Fruit fly (Drosophila melanogaster) whole organism, embryonic: Measurements from ENCODE around the gene Gs2.
A peak's percentile ranks its signal among the peaks of the same experiment; 100 is the strongest.

Experiments
- ATbp ChIP-seq: fragments of 200-800 bp; sonication (Bioruptor generic); optimal IDR thresholded peaks from 2 replicates; lab custom pipeline; 2017; ENCODE audit warnings: missing biosample characterization, mild to moderate bottlenecking, missing genetic modification characterization, missing genetic modification reagents
- CG10267 ChIP-seq: fragments of 200-800 bp; sonication (Bioruptor generic); optimal IDR thresholded peaks from 2 replicates; lab custom pipeline; 2018; ENCODE audit warnings: missing biosample characterization, mild to moderate bottlenecking, missing genetic modification characterization, moderate library complexity
- CG10274 ChIP-seq: fragments of 200-800 bp; sonication (Bioruptor generic); optimal IDR thresholded peaks from 3 replicates; lab custom pipeline; 2017; ENCODE audit warnings: missing biosample characterization, mild to moderate bottlenecking, missing genetic modification characterization
- CG10654 ChIP-seq: fragments of 200-800 bp; sonication (Bioruptor generic); optimal IDR thresholded peaks from 2 replicates; lab custom pipeline; 2016; ENCODE audit warnings: missing biosample characterization, missing genetic modification characterization
- CG11247 ChIP-seq: fragments of 200-800 bp; sonication (Bioruptor generic); IDR thresholded peaks from 2 replicates; pipeline ENCODE4 v1.3.6; 2022; ENCODE audit warnings: missing biosample characterization, missing genetic modification characterization
- CG1233 ChIP-seq: fragments of 200-800 bp; sonication (Bioruptor generic); optimal IDR thresholded peaks from 4 replicates; lab custom pipeline; 2018; ENCODE audit warnings: missing biosample characterization, mild to moderate bottlenecking, missing genetic modification characterization
- CG13287 ChIP-seq: fragments of 200-800 bp; sonication (Bioruptor generic); IDR thresholded peaks from 2 replicates; pipeline ENCODE4 v1.3.6; 2022; ENCODE audit warnings: missing biosample characterization, missing genetic modification characterization; ENCODE audit not compliant: partially characterized antibody
- CG13296 ChIP-seq: fragments of 200-800 bp; sonication (Bioruptor generic); optimal IDR thresholded peaks from 3 replicates; lab custom pipeline; 2018; ENCODE audit warnings: missing biosample characterization, mild to moderate bottlenecking, missing genetic modification characterization
- CG1529 ChIP-seq: fragments of 200-800 bp; sonication (Bioruptor generic); optimal IDR thresholded peaks from 3 replicates; lab custom pipeline; 2018; ENCODE audit warnings: missing biosample characterization, missing genetic modification characterization
- CG2116 ChIP-seq: fragments of 200-800 bp; sonication (Bioruptor generic); optimal IDR thresholded peaks from 3 replicates; lab custom pipeline; 2018; ENCODE audit warnings: missing biosample characterization, mild to moderate bottlenecking, missing genetic modification characterization
- CG2120 ChIP-seq: fragments of 200-800 bp; sonication (Bioruptor generic); optimal IDR thresholded peaks from 3 replicates; lab custom pipeline; 2016; ENCODE audit warnings: missing biosample characterization, missing genetic modification characterization
- CG2678 ChIP-seq: fragments of 200-800 bp; sonication (Bioruptor generic); optimal IDR thresholded peaks from 3 replicates; lab custom pipeline; 2019; ENCODE audit warnings: missing biosample characterization, mild to moderate bottlenecking, missing genetic modification characterization, moderate library complexity
- CG30020 ChIP-seq: fragments of 200-800 bp; optimal IDR thresholded peaks from 2 replicates; lab custom pipeline; 2019; ENCODE audit warnings: missing biosample characterization, mild to moderate bottlenecking, missing genetic modification characterization, moderate library complexity
- CG30403 ChIP-seq: fragments of 200-800 bp; sonication (Bioruptor generic); optimal IDR thresholded peaks from 3 replicates; lab custom pipeline; 2016; ENCODE audit warnings: missing biosample characterization, missing genetic modification characterization
- CG33213 ChIP-seq: fragments of 200-800 bp; sonication (Bioruptor generic); optimal IDR thresholded peaks from 3 replicates; lab custom pipeline; 2016; ENCODE audit warnings: missing biosample characterization, missing genetic modification characterization
- CG34376 ChIP-seq: fragments of 200-800 bp; sonication (Bioruptor generic); optimal IDR thresholded peaks from 2 replicates; lab custom pipeline; 2018; ENCODE audit warnings: missing biosample characterization, mild to moderate bottlenecking, missing genetic modification characterization
- CG4404 ChIP-seq: fragments of 200-800 bp; sonication (Bioruptor generic); IDR thresholded peaks from 2 replicates; pipeline ENCODE4 v1.3.6; 2022; ENCODE audit warnings: missing biosample characterization, missing genetic modification characterization
- CG4617 ChIP-seq: fragments of 200-800 bp; sonication (Bioruptor generic); optimal IDR thresholded peaks from 3 replicates; lab custom pipeline; 2016; ENCODE audit warnings: missing biosample characterization, missing genetic modification characterization, borderline replicate concordance
- CG6765 ChIP-seq: fragments of 200-800 bp; sonication (Bioruptor generic); optimal IDR thresholded peaks from 3 replicates; lab custom pipeline; 2017; ENCODE audit warnings: missing biosample characterization, mild to moderate bottlenecking, missing genetic modification characterization
- CG7556 ChIP-seq: fragments of 200-800 bp; sonication (Bioruptor generic); optimal IDR thresholded peaks from 2 replicates; lab custom pipeline; 2017; ENCODE audit warnings: missing biosample characterization, mild to moderate bottlenecking, missing genetic modification characterization
- CG7786 ChIP-seq: fragments of 200-800 bp; sonication (Bioruptor generic); optimal IDR thresholded peaks from 2 replicates; lab custom pipeline; 2016; ENCODE audit warnings: missing biosample characterization, missing genetic modification characterization
- CG8765 ChIP-seq: fragments of 200-800 bp; sonication (Bioruptor generic); IDR thresholded peaks from 2 replicates; pipeline ENCODE4 v1.3.6; 2022; ENCODE audit warnings: missing biosample characterization, missing genetic modification characterization
- Ets65A ChIP-seq: fragments of 200-800 bp; sonication (Bioruptor generic); peaks from one replicate; lab custom pipeline; 2016; ENCODE audit warnings: missing biosample characterization, missing genetic modification characterization
- GATAe ChIP-seq: fragments of 200-800 bp; sonication (Bioruptor generic); conservative IDR thresholded peaks from 2 replicates; pipeline ENCODE4 v1.3.6; 2022; ENCODE audit warnings: missing biosample characterization, missing genetic modification characterization
- Gsc ChIP-seq: fragments of 200-800 bp; sonication (Bioruptor generic); IDR thresholded peaks from 2 replicates; pipeline ENCODE4 v1.3.6; 2022; ENCODE audit warnings: missing biosample characterization, missing genetic modification characterization
- HmgD ChIP-seq: fragments of 200-800 bp; sonication (Bioruptor generic); optimal IDR thresholded peaks from 3 replicates; lab custom pipeline; 2016; ENCODE audit warnings: missing biosample characterization, missing genetic modification characterization
- Jarid2 ChIP-seq: fragments of 200-800 bp; sonication (Bioruptor generic); optimal IDR thresholded peaks from 3 replicates; lab custom pipeline; 2017; ENCODE audit warnings: mild to moderate bottlenecking, missing biosample characterization, missing genetic modification reagents, missing genetic modification characterization
- Scr ChIP-seq: fragments of 200-800 bp; sonication (Bioruptor generic); IDR thresholded peaks from 2 replicates; pipeline ENCODE4 v1.3.6; 2022; ENCODE audit warnings: missing biosample characterization, missing genetic modification characterization; ENCODE audit not compliant: partially characterized antibody
- Vsx1 ChIP-seq: fragments of 200-800 bp; sonication (Bioruptor generic); optimal IDR thresholded peaks from 2 replicates; lab custom pipeline; 2017; ENCODE audit warnings: missing biosample characterization, mild to moderate bottlenecking, missing genetic modification characterization, missing genetic modification reagents
- ab ChIP-seq: fragments of 200-800 bp; sonication (Bioruptor generic); optimal IDR thresholded peaks from 2 replicates; lab custom pipeline; 2016; ENCODE audit warnings: missing biosample characterization, missing genetic modification characterization
- al ChIP-seq: fragments of 200-800 bp; sonication (Bioruptor generic); IDR thresholded peaks from 2 replicates; pipeline ENCODE4 v1.3.6; 2022; ENCODE audit warnings: missing biosample characterization, missing genetic modification characterization
- bcd ChIP-seq: fragments of 200-800 bp; sonication (Bioruptor generic); optimal IDR thresholded peaks from 2 replicates; lab custom pipeline; 2017; ENCODE audit warnings: missing biosample characterization, mild to moderate bottlenecking, missing genetic modification characterization
- caup ChIP-seq: fragments of 200-800 bp; sonication (Bioruptor generic); optimal IDR thresholded peaks from 3 replicates; lab custom pipeline; 2017; ENCODE audit warnings: missing biosample characterization, mild to moderate bottlenecking, missing genetic modification characterization, moderate library complexity; ENCODE audit not compliant: severe bottlenecking
- crp ChIP-seq, 2 experiments: fragments of 200-800 bp; sonication (Bioruptor generic); optimal IDR thresholded peaks; 2 replicates in 1 of 2; 3 replicates in 1 of 2; lab custom pipeline; 2017; ENCODE audit warnings: missing biosample characterization in 2 of 2, missing genetic modification characterization in 2 of 2, mild to moderate bottlenecking in 1 of 2, moderate library complexity in 1 of 2
- gce ChIP-seq: fragments of 200-800 bp; sonication (Bioruptor generic); IDR thresholded peaks from 3 replicates; pipeline ENCODE4 v1.3.6; 2022; ENCODE audit warnings: missing biosample characterization, missing genetic modification characterization
- gem ChIP-seq: fragments of 200-800 bp; sonication (Bioruptor generic); optimal IDR thresholded peaks from 2 replicates; lab custom pipeline; 2019; ENCODE audit warnings: missing biosample characterization, mild to moderate bottlenecking, missing genetic modification characterization, moderate library complexity
- ind ChIP-seq: fragments of 200-800 bp; sonication (Bioruptor generic); optimal IDR thresholded peaks from 3 replicates; lab custom pipeline; 2016; ENCODE audit warnings: missing biosample characterization, missing genetic modification characterization
- lbe ChIP-seq: fragments of 200-800 bp; sonication (Bioruptor generic); optimal IDR thresholded peaks from 2 replicates; lab custom pipeline; 2016; ENCODE audit warnings: missing biosample characterization, mild to moderate bottlenecking, missing genetic modification characterization
- oc ChIP-seq: fragments of 200-800 bp; sonication (Bioruptor generic); optimal IDR thresholded peaks from 2 replicates; lab custom pipeline; 2018; ENCODE audit warnings: missing biosample characterization, mild to moderate bottlenecking, missing genetic modification characterization, moderate library complexity
- p53 ChIP-seq: fragments of 200-800 bp; sonication (Bioruptor generic); optimal IDR thresholded peaks from 2 replicates; lab custom pipeline; 2016; ENCODE audit warnings: missing biosample characterization, missing genetic modification characterization
- pfk ChIP-seq: fragments of 200-800 bp; sonication (Bioruptor generic); optimal IDR thresholded peaks from 2 replicates; lab custom pipeline; 2018; ENCODE audit warnings: missing biosample characterization, mild to moderate bottlenecking, missing genetic modification characterization, moderate library complexity
- rib ChIP-seq: fragments of 200-800 bp; sonication (Bioruptor generic); IDR thresholded peaks from 2 replicates; pipeline ENCODE4 v1.3.6; 2022; ENCODE audit warnings: missing biosample characterization, missing genetic modification characterization
- tll ChIP-seq, 2 experiments: fragments of 200-800 bp in 1 of 2; fragments of >200 bp in 1 of 2; sonication (Bioruptor generic) in 1 of 2; optimal IDR thresholded peaks; 2 replicates each; lab custom pipeline; 2017 to 2019; ENCODE audit warnings: missing biosample characterization in 2 of 2, missing genetic modification characterization in 2 of 2, mild to moderate bottlenecking in 1 of 2, moderate library complexity in 1 of 2
- trem ChIP-seq: fragments of 200-800 bp; optimal IDR thresholded peaks from 3 replicates; lab custom pipeline; 2019; ENCODE audit warnings: missing biosample characterization, mild to moderate bottlenecking, missing genetic modification characterization, moderate library complexity
- yki ChIP-seq: fragments of >200 bp; optimal IDR thresholded peaks from 3 replicates; lab custom pipeline; 2018

Gs2 gene

DNA sequence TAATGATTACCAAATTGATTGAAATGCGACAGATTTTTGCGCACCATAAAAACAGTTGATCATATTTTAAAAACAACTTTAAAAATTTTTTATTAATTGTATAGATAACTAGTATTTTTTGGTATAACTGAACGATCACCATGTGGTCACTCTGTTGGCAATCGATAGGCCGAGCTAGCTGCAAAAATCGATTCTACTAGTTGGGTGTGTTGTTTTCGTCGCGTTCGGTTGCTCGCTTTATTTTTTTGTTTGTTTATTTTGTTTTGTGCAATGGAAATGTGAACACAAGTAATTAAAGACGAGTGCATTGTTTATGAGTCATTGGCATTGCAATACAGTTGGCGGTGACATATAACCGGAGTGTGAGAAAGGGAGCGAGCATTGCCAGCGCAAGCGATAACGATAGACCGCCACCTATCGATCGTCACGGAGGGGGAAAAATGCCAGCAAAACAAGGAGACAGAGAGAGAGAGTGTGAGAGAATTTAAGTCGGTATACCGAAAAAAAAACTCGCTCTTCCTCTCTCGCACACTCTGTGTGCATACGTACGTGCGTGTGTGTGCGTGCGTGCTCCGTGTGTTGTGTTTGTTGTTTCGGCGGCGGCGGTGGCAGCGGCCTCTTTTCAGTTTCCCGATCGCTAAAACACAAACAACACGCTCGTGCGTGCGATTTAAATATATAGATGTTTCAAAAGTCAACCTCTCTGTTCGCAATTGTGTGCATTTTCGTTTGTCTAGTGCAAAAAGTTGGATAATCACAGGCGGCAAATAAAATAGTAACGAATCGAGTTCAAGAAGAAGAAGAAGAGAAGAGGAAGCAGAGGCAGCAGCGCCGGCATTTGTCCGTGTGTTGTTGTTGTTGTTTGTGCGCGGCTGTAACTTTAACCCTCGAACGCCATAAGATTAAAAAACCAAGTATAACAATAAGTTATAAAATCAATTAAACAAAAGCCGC is 32.9 kb upstream of the Gs2 start (continued):
- TF ChIP-seq CG4404 (no peak), CG1233 (GFP tag; lab: Kevin White, UChicago) (no peak), rib (GFP tag; lab: Robert Waterston, UW) (peak; percentile 29; the same call in 1 of the 2 replicates), CG4617 (GFP tag; lab: Kevin White, UChicago) (peak; percentile 49), oc (no peak), CG30020 (tag; lab: Kevin White, UChicago) (peak; percentile 28), CG10267 (tag; lab: Kevin White, UChicago) (peak; percentile 17), yki (peak; percentile 76), CG2116 (GFP tag; lab: Kevin White, UChicago) (peak; percentile 56), lbe (peak; percentile 9), caup (peak; percentile 6)

DNA sequence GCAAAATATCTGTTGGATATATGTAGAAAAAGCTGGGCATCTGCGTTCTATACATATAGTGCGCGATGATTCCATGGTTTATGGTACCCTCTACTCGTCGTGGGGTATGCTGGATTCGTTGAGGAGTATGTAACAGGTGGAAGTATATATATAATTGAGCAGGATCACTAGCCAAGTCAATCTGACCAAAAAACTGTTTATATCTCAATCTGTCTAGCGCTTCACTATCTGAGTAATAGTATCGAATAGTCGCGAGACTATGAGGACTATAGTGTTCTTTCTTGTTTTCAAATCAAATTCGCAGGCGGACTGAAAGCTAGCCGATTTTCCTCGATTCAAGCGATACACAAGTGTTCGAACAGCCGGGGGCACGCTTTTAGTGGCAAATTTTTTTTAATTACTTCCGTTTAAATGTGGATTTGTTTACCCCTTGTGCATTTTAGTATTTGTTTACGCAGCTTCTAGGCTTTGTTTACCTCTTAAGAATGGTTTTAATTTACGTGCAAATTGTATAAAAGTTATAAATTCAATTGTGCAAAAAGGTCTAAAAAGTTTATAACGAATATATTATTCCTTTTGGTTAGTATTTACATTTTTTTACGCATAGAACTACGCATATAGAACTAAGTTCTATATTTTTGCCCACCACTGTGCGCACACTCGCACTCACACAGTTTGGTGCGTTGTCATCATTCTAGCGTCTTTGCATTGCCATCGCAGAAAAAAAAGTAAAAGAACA is 31.8 kb upstream of the Gs2 start:
- TF ChIP-seq CG33213 (GFP tag; lab: Kevin White, UChicago) (peak; percentile 56), gem (tag; lab: Kevin White, UChicago) (peak; percentile 84), CG2678 (peak; percentile 87), tll (GFP tag; optimal IDR thresholded peaks at IDR 0.05; lab: Kevin White, UChicago) (no peak), ab (GFP tag; lab: Kevin White, UChicago) (peak; percentile 82), bcd (GFP tag; lab: Kevin White, UChicago) (peak; percentile 77), CG4617 (GFP tag; lab: Kevin White, UChicago) (peak; percentile 55), Gsc (GFP tag; lab: Robert Waterston, UW) (peak; percentile 67), CG7786 (GFP tag; lab: Kevin White, UChicago) (peak; percentile 81), crp (GFP tag; optimal IDR thresholded peaks at IDR 0.05; lab: Kevin White, UChicago) (peak in 1 of 2 experiments; percentile 27), ind (GFP tag; lab: Kevin White, UChicago) (peak; percentile 87), pfk (GFP tag; lab: Kevin White, UChicago) (no peak), al (peak; percentile 85), ATbp (GFP tag; lab: Kevin White, UChicago) (peak; percentile 54), CG10274 (GFP tag; lab: Kevin White, UChicago) (peak; percentile 52), gce (peak; percentile 65; the same call in 2 of the 3 replicates), CG13296 (GFP tag; lab: Kevin White, UChicago) (peak; percentile 75), CG13287 (GFP tag; lab: Robert Waterston, UW) (no peak), CG2120 (GFP tag; lab: Kevin White, UChicago) (peak; percentile 92), CG8765 (GFP tag; lab: Robert Waterston, UW) (peak; percentile 67), GATAe (GFP tag; lab: Robert Waterston, UW) (peak; percentile 50), Jarid2 (GFP tag; lab: Kevin White, UChicago) (peak; percentile 24), CG10654 (GFP tag; lab: Kevin White, UChicago) (peak; percentile 70), HmgD (GFP tag; lab: Kevin White, UChicago) (peak; percentile 9), CG1529 (peak; percentile 41), Ets65A (peak; percentile 97), CG30403 (GFP tag; lab: Kevin White, UChicago) (peak; percentile 78), p53 (GFP tag; lab: Kevin White, UChicago) (peak; percentile 38), CG7556 (peak; percentile 74), CG11247 (peak; percentile 84), CG34376 (GFP tag; lab: Kevin White, UChicago) (peak; percentile 31), CG6765 (GFP tag; lab: Kevin White, UChicago) (peak; percentile 49), trem (tag; lab: Kevin White, UChicago) (peak; percentile 12), Vsx1 (GFP tag; lab: Kevin White, UChicago) (peak; percentile 46), Scr (no peak)
